Fruit fly (Drosophila melanogaster) whole organism, embryonic: ENCODE measurements around the gene Ssk.

Experiments used
- Atf3 ChIP-seq: fragments of 200-800 bp; sonication (Bioruptor generic); optimal IDR thresholded peaks from 3 replicates; lab custom pipeline; 2016; ENCODE audit warnings: missing biosample characterization, missing genetic modification characterization
- BEAF-32 ChIP-seq: fragments of 200-800 bp; sonication (Bioruptor generic); optimal IDR thresholded peaks from 3 replicates; lab custom pipeline; 2017; ENCODE audit warnings: missing biosample characterization, missing genetic modification characterization, mild to moderate bottlenecking, moderate library complexity, missing genetic modification reagents
- Bgb ChIP-seq: fragments of 200-800 bp; sonication (Bioruptor generic); IDR thresholded peaks from 2 replicates; pipeline ENCODE4 v1.3.6; 2022; ENCODE audit warnings: missing biosample characterization, missing genetic modification characterization; ENCODE audit not compliant: partially characterized antibody
- CG10431 ChIP-seq: fragments of 200-800 bp; sonication (Bioruptor generic); optimal IDR thresholded peaks from 3 replicates; lab custom pipeline; 2018; ENCODE audit warnings: missing biosample characterization, mild to moderate bottlenecking, missing genetic modification characterization
- CG11093 ChIP-seq: fragments of 200-800 bp; sonication (Bioruptor generic); IDR thresholded peaks from 3 replicates; pipeline ENCODE4 v1.3.6; 2022; ENCODE audit warnings: missing biosample characterization, missing genetic modification characterization
- CG11504 ChIP-seq: fragments of 200-800 bp; sonication (Bioruptor generic); optimal IDR thresholded peaks from 3 replicates; lab custom pipeline; 2019; ENCODE audit warnings: missing biosample characterization, mild to moderate bottlenecking, missing genetic modification characterization, moderate library complexity
- CG11696 ChIP-seq: fragments of 200-800 bp; sonication (Bioruptor generic); IDR thresholded peaks from 2 replicates; pipeline ENCODE4 v1.3.6; 2022; ENCODE audit warnings: missing biosample characterization, missing genetic modification characterization
- CG13123 ChIP-seq: fragments of 200-800 bp; sonication (Bioruptor generic); optimal IDR thresholded peaks from 2 replicates; lab custom pipeline; 2016; ENCODE audit warnings: missing biosample characterization, missing genetic modification characterization
- CG1647 ChIP-seq: fragments of 200-800 bp; sonication (Bioruptor generic); optimal IDR thresholded peaks from 3 replicates; lab custom pipeline; 2016; ENCODE audit warnings: missing biosample characterization, missing genetic modification characterization
- CG16863 ChIP-seq: fragments of 200-800 bp; sonication (Bioruptor generic); optimal IDR thresholded peaks from 3 replicates; lab custom pipeline; 2016; ENCODE audit warnings: missing biosample characterization, missing genetic modification characterization
- CG17328 ChIP-seq: fragments of 200-800 bp; sonication (Bioruptor generic); IDR thresholded peaks from 2 replicates; pipeline ENCODE4 v1.3.6; 2022; ENCODE audit warnings: missing biosample characterization, missing genetic modification characterization
- CG17385 ChIP-seq: fragments of 200-800 bp; sonication (Bioruptor generic); optimal IDR thresholded peaks from 3 replicates; lab custom pipeline; 2018; ENCODE audit warnings: missing biosample characterization, mild to moderate bottlenecking, missing genetic modification characterization
- CG17829 ChIP-seq: fragments of 200-800 bp; optimal IDR thresholded peaks from 2 replicates; lab custom pipeline; 2019; ENCODE audit warnings: missing biosample characterization, mild to moderate bottlenecking, missing genetic modification characterization, moderate library complexity
- CG2678 ChIP-seq: fragments of 200-800 bp; sonication (Bioruptor generic); optimal IDR thresholded peaks from 3 replicates; lab custom pipeline; 2019; ENCODE audit warnings: missing biosample characterization, mild to moderate bottlenecking, missing genetic modification characterization, moderate library complexity
- CG3163 ChIP-seq: fragments of 200-800 bp; sonication (Bioruptor generic); optimal IDR thresholded peaks from 3 replicates; lab custom pipeline; 2016; ENCODE audit warnings: missing biosample characterization, missing genetic modification characterization
- CG34376 ChIP-seq: fragments of 200-800 bp; sonication (Bioruptor generic); optimal IDR thresholded peaks from 2 replicates; lab custom pipeline; 2018; ENCODE audit warnings: missing biosample characterization, mild to moderate bottlenecking, missing genetic modification characterization
- CG7372 ChIP-seq: fragments of 200-800 bp; sonication (Bioruptor generic); IDR thresholded peaks from 2 replicates; pipeline ENCODE4 v1.3.6; 2022; ENCODE audit warnings: missing biosample characterization, missing genetic modification characterization
- CG7745 ChIP-seq: fragments of 200-800 bp; sonication (Bioruptor generic); optimal IDR thresholded peaks from 2 replicates; lab custom pipeline; 2018; ENCODE audit warnings: missing biosample characterization, mild to moderate bottlenecking, missing genetic modification characterization, moderate library complexity
- CG9215 ChIP-seq: fragments of 200-800 bp; sonication (Bioruptor generic); IDR thresholded peaks from 2 replicates; pipeline ENCODE4 v1.3.6; 2022; ENCODE audit warnings: missing biosample characterization, missing genetic modification characterization
- CHES-1-like ChIP-seq: fragments of 200-800 bp; sonication (Bioruptor generic); optimal IDR thresholded peaks from 2 replicates; lab custom pipeline; 2016; ENCODE audit warnings: missing biosample characterization, missing genetic modification characterization
- Dfd ChIP-seq, 2 experiments: fragments of >200 bp; optimal IDR thresholded peaks; 2 replicates each; lab custom pipeline; 2017; ENCODE audit warnings: missing biosample characterization in 2 of 2, missing genetic modification characterization in 2 of 2
- Ets65A ChIP-seq: fragments of 200-800 bp; sonication (Bioruptor generic); peaks from one replicate; lab custom pipeline; 2016; ENCODE audit warnings: missing biosample characterization, missing genetic modification characterization
- GATAe ChIP-seq: fragments of 200-800 bp; sonication (Bioruptor generic); conservative IDR thresholded peaks from 2 replicates; pipeline ENCODE4 v1.3.6; 2022; ENCODE audit warnings: missing biosample characterization, missing genetic modification characterization
- H2.0 ChIP-seq: fragments of 200-800 bp; sonication (Bioruptor generic); IDR thresholded peaks from 2 replicates; pipeline ENCODE4 v1.3.6; 2022; ENCODE audit warnings: missing biosample characterization, missing genetic modification characterization
- MESR4 ChIP-seq: fragments of 200-800 bp; sonication (Bioruptor generic); optimal IDR thresholded peaks from 2 replicates; lab custom pipeline; 2018; ENCODE audit warnings: missing biosample characterization, mild to moderate bottlenecking, missing genetic modification characterization, moderate library complexity
- Mes4 ChIP-seq: fragments of 200-800 bp; sonication (Bioruptor generic); optimal IDR thresholded peaks from 2 replicates; lab custom pipeline; 2016; ENCODE audit warnings: missing biosample characterization, missing genetic modification characterization
- NFAT ChIP-seq: fragments of 200-800 bp; sonication (Bioruptor generic); IDR thresholded peaks from 2 replicates; pipeline ENCODE4 v1.3.6; 2022; ENCODE audit warnings: missing biosample characterization, missing genetic modification characterization
- Ptx1 ChIP-seq: fragments of 200-800 bp; sonication (Bioruptor generic); IDR thresholded peaks from 2 replicates; pipeline ENCODE4 v1.3.6; 2022; ENCODE audit warnings: missing biosample characterization, missing genetic modification characterization
- Vsx1 ChIP-seq: fragments of 200-800 bp; sonication (Bioruptor generic); optimal IDR thresholded peaks from 2 replicates; lab custom pipeline; 2017; ENCODE audit warnings: missing biosample characterization, mild to moderate bottlenecking, missing genetic modification characterization, missing genetic modification reagents
- ab ChIP-seq: fragments of 200-800 bp; sonication (Bioruptor generic); optimal IDR thresholded peaks from 2 replicates; lab custom pipeline; 2016; ENCODE audit warnings: missing biosample characterization, missing genetic modification characterization
- bcd ChIP-seq: fragments of 200-800 bp; sonication (Bioruptor generic); optimal IDR thresholded peaks from 2 replicates; lab custom pipeline; 2017; ENCODE audit warnings: missing biosample characterization, mild to moderate bottlenecking, missing genetic modification characterization
- bigmax ChIP-seq: fragments of 200-800 bp; sonication (Bioruptor generic); optimal IDR thresholded peaks from 2 replicates; lab custom pipeline; 2018; ENCODE audit warnings: missing biosample characterization, mild to moderate bottlenecking, missing genetic modification characterization
- bsh ChIP-seq, 2 experiments: fragments of 200-800 bp; sonication (Bioruptor generic); optimal IDR thresholded peaks; 2 replicates each; lab custom pipeline; 2017 to 2018; ENCODE audit warnings: mild to moderate bottlenecking in 2 of 2, missing biosample characterization in 2 of 2, missing genetic modification characterization in 2 of 2, moderate library complexity in 1 of 2
- disco-r ChIP-seq: fragments of 200-800 bp; sonication (Bioruptor generic); optimal IDR thresholded peaks from 2 replicates; lab custom pipeline; 2016; ENCODE audit warnings: missing biosample characterization, missing genetic modification characterization
- dm ChIP-seq: fragments of 200-800 bp; sonication (Bioruptor generic); optimal IDR thresholded peaks from 3 replicates; lab custom pipeline; 2016; ENCODE audit warnings: missing biosample characterization, missing genetic modification characterization
- dmrt99B ChIP-seq: fragments of 200-800 bp; sonication (Bioruptor generic); optimal IDR thresholded peaks from 2 replicates; lab custom pipeline; 2018; ENCODE audit warnings: missing biosample characterization, mild to moderate bottlenecking, missing genetic modification characterization, moderate library complexity
- gce ChIP-seq: fragments of 200-800 bp; sonication (Bioruptor generic); IDR thresholded peaks from 3 replicates; pipeline ENCODE4 v1.3.6; 2022; ENCODE audit warnings: missing biosample characterization, missing genetic modification characterization
- gcm ChIP-seq: fragments of 200-800 bp; sonication (Bioruptor generic); optimal IDR thresholded peaks from 2 replicates; lab custom pipeline; 2019; ENCODE audit warnings: missing biosample characterization, mild to moderate bottlenecking, missing genetic modification characterization, moderate library complexity
- gsb ChIP-seq: fragments of 200-800 bp; sonication (Bioruptor generic); IDR thresholded peaks from 2 replicates; pipeline ENCODE4 v1.3.6; 2022; ENCODE audit warnings: missing biosample characterization, missing genetic modification characterization
- gsb-n ChIP-seq: fragments of 200-800 bp; sonication (Bioruptor generic); optimal IDR thresholded peaks from 3 replicates; lab custom pipeline; 2018; ENCODE audit warnings: missing biosample characterization, mild to moderate bottlenecking, missing genetic modification characterization
- insv ChIP-seq, 2 experiments: fragments of 200-800 bp; sonication (Bioruptor generic); optimal IDR thresholded peaks; 3 replicates each; lab custom pipeline; 2016 to 2018; ENCODE audit warnings: missing biosample characterization in 2 of 2, missing genetic modification characterization in 2 of 2
- lab ChIP-seq: fragments of 200-800 bp; sonication (Bioruptor generic); optimal IDR thresholded peaks from 3 replicates; lab custom pipeline; 2017; ENCODE audit warnings: missing biosample characterization, missing genetic modification characterization, mild to moderate bottlenecking, moderate library complexity, missing genetic modification reagents
- luna ChIP-seq: fragments of 200-800 bp; sonication (Bioruptor generic); optimal IDR thresholded peaks from 2 replicates; lab custom pipeline; 2016; ENCODE audit warnings: missing biosample characterization, missing genetic modification characterization
- maf-S ChIP-seq: fragments of 200-800 bp; sonication (Bioruptor generic); optimal IDR thresholded peaks from 2 replicates; lab custom pipeline; 2016; ENCODE audit warnings: missing biosample characterization, missing genetic modification characterization
- nerfin-1 ChIP-seq: fragments of 200-800 bp; sonication (Bioruptor generic); optimal IDR thresholded peaks from 3 replicates; lab custom pipeline; 2019; ENCODE audit warnings: missing biosample characterization, mild to moderate bottlenecking, missing genetic modification characterization, moderate library complexity
- nerfin-2 ChIP-seq: fragments of 200-800 bp; sonication (Bioruptor generic); IDR thresholded peaks from 2 replicates; pipeline ENCODE4 v1.3.6; 2022; ENCODE audit warnings: missing biosample characterization, missing genetic modification characterization; ENCODE audit not compliant: partially characterized antibody
- pum ChIP-seq: fragments of 200-800 bp; sonication (Bioruptor generic); optimal IDR thresholded peaks from 2 replicates; lab custom pipeline; 2016; ENCODE audit warnings: missing biosample characterization, missing genetic modification characterization
- sisA ChIP-seq: fragments of 200-800 bp; sonication (Bioruptor generic); IDR thresholded peaks from 2 replicates; pipeline ENCODE4 v1.3.6; 2022; ENCODE audit warnings: missing biosample characterization, missing genetic modification characterization
- ttk ChIP-seq: fragments of 200-800 bp; sonication (Bioruptor generic); IDR thresholded peaks from 2 replicates; pipeline ENCODE4 v2.1.2; 2022; ENCODE audit warnings: missing biosample characterization, missing genetic modification characterization
- zf30C ChIP-seq: fragments of 200-800 bp; sonication (Bioruptor generic); optimal IDR thresholded peaks from 3 replicates; lab custom pipeline; 2018; ENCODE audit warnings: missing biosample characterization, mild to moderate bottlenecking, missing genetic modification characterization

The Ssk gene

DNA sequence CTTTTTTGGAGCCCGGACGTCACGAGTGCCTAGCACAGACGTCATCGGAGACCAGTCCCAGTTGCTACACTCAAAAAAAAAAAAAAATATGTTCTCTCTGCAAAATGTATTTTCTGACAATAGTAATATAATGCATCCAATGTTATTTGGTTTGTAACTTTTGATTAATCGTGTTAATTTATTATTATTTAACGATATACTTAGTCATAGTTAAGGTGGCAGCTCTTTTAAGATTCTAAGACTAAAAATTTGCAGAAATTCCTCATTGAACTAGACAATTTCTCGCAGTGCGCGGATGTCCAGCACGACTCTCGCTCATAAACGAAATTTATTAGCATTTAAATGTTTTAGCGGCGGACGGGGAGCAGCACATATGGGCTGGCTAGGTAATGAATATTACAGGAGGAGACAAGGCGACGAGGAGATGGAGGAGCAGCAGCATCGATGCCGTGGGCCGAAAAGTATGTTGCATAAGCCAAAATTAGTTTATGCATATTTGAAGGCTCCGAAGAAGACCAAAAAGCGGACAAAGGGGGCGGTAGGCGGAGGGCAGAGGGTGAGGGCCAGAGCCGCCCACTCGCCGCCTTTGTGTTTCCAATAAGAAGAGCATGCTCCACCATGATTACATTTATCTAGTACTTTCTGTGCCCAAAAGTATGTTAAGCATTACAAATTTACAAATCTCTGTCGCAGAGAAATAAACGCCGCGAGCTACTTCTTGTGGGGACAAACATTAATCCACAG is 4.8 kb upstream of the Ssk start (continued):
- TF ChIP-seq CG34376 (GFP tag; lab: Kevin White, UChicago) (no peak), CG11504 (peak; percentile 70), Dfd (GFP tag; optimal IDR thresholded peaks at IDR 0.05; lab: Kevin White, UChicago) (no peak), nerfin-1 (tag; lab: Kevin White, UChicago) (no peak), CG2678 (tag; lab: Kevin White, UChicago) (peak; percentile 68), CG11093 (no peak), luna (GFP tag; lab: Kevin White, UChicago) (no peak), CHES-1-like (GFP tag; lab: Kevin White, UChicago) (no peak), Bgb (GFP tag; lab: Robert Waterston, UW) (no peak), CG1647 (GFP tag; lab: Kevin White, UChicago) (peak; percentile 47), pum (GFP tag; lab: Kevin White, UChicago) (no peak), lab (GFP tag; lab: Kevin White, UChicago) (peak; percentile 75), zf30C (GFP tag; lab: Kevin White, UChicago) (peak; percentile 33), maf-S (no peak), H2.0 (peak; percentile 35; the same call in 1 of the 2 replicates), gsb-n (tag; lab: Kevin White, UChicago) (no peak), Atf3 (GFP tag; lab: Kevin White, UChicago) (no peak), bigmax (GFP tag; lab: Kevin White, UChicago) (no peak), CG16863 (GFP tag; lab: Kevin White, UChicago) (no peak), CG17385 (peak; percentile 48), sisA (peak; percentile 25; the same call in 1 of the 2 replicates), CG17829 (tag; lab: Kevin White, UChicago) (peak; percentile 18), ttk (GFP tag; lab: Robert Waterston, UW) (no peak; the same call in 1 of the 2 replicates), gsb (GFP tag; lab: Robert Waterston, UW) (no peak), ab (GFP tag; lab: Kevin White, UChicago) (no peak), Ets65A (peak; percentile 60), dmrt99B (peak; percentile 70), CG9215 (GFP tag; lab: Robert Waterston, UW) (0 out of 2 replicates have a peak, but pooled peaks have one; percentile 48), GATAe (GFP tag; lab: Robert Waterston, UW) (no peak), disco-r (GFP tag; lab: Kevin White, UChicago) (no peak), MESR4 (GFP tag; lab: Kevin White, UChicago) (no peak), bcd (GFP tag; lab: Kevin White, UChicago) (peak; percentile 56), insv (GFP tag; optimal IDR thresholded peaks at IDR 0.05; lab: Kevin White, UChicago) (no peak), CG11696 (no peak), CG17328 (GFP tag; lab: Robert Waterston, UW) (0 out of 2 replicates have a peak, but pooled peaks have one; percentile 19), Ptx1 (peak; percentile 46; the same call in 1 of the 2 replicates), bsh (GFP tag; optimal IDR thresholded peaks at IDR 0.05; lab: Kevin White, UChicago) (peak in 1 of 2 experiments; percentile 49), Mes4 (GFP tag; lab: Kevin White, UChicago) (no peak), CG7372 (no peak), gcm (GFP tag; lab: Kevin White, UChicago) (no peak), CG7745 (tag; lab: Kevin White, UChicago) (no peak), CG13123 (peak; percentile 6), NFAT (GFP tag; lab: Robert Waterston, UW) (no peak), dm (GFP tag; lab: Kevin White, UChicago) (no peak), Vsx1 (GFP tag; lab: Kevin White, UChicago) (no peak), BEAF-32 (GFP tag; lab: Kevin White, UChicago) (no peak), nerfin-2 (GFP tag; lab: Robert Waterston, UW) (no peak), CG3163 (GFP tag; lab: Kevin White, UChicago) (no peak), gce (GFP tag; lab: Robert Waterston, UW) (no peak), CG10431 (GFP tag; lab: Kevin White, UChicago) (no peak)
